Worm (Caenorhabditis elegans) whole organism, L2 larva: ENCODE results near the gene T20G5.13.

Experiments used
- egl-27 ChIP-seq: sonication (generic microtip); optimal IDR thresholded peaks from 3 replicates; lab custom pipeline; 2017; ENCODE audit warnings: missing biosample characterization, missing genetic modification reagents, missing genetic modification characterization
- elt-3 ChIP-seq: sonication (generic microtip); optimal IDR thresholded peaks from 2 replicates; lab custom pipeline; 2017; ENCODE audit warnings: missing biosample characterization, missing genetic modification characterization
- lsy-2 ChIP-seq, 2 experiments: fragments of 150-350 bp in 1 of 2; sonication (generic microtip) in 1 of 2; optimal IDR thresholded peaks; 2 replicates each; lab custom pipeline; 2014 to 2017; ENCODE audit warnings: missing biosample characterization in 2 of 2, missing genetic modification characterization in 2 of 2
- nhr-237 ChIP-seq: fragments of 150-350 bp; optimal IDR thresholded peaks from 2 replicates; lab custom pipeline; 2014; ENCODE audit warnings: missing biosample characterization, missing genetic modification characterization
- sem-4 ChIP-seq: fragments of 150-350 bp; optimal IDR thresholded peaks from 2 replicates; lab custom pipeline; 2014; ENCODE audit warnings: missing biosample characterization, missing genetic modification reagents, missing genetic modification characterization
- snpc-4 ChIP-seq: fragments of 150-350 bp; optimal IDR thresholded peaks from 2 replicates; lab custom pipeline; 2014; ENCODE audit warnings: missing biosample characterization, missing genetic modification characterization
- ztf-11 ChIP-seq: sonication (generic microtip); optimal IDR thresholded peaks from 2 replicates; lab custom pipeline; 2017; ENCODE audit warnings: missing biosample characterization, missing genetic modification characterization

DNA sequence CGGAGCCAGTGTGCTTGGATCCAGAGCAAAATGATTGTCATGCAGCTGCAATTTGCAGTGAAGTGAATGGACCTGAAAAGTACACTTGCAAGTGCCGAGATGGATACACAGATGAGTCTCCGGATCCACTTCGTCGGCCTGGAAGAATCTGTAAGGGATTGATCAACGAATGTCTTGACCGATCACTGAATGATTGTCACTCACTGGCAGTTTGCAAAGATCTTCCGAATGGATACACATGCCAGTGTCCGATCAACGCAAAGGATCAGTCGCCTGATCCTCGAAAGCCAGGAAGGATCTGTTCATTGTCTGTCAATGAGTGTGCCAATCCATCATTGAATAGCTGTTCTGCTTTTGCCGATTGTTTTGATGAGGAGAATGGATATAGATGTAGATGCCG is 21.7 kb downstream of the T20G5.13 start:
- TF ChIP-seq sem-4 (tag; lab: Kevin White, UChicago) (no peak), egl-27 (tag; lab: Kevin White, UChicago) (no peak), nhr-237 (tag; lab: Kevin White, UChicago) (no peak), snpc-4 (tag; lab: Kevin White, UChicago) (no peak), ztf-11 (tag; lab: Kevin White, UChicago) (no peak), lsy-2 (tag; optimal IDR thresholded peaks at IDR 0.05; lab: Kevin White, UChicago) (no peak), elt-3 (tag; lab: Kevin White, UChicago) (no peak)
